Fruit fly (Drosophila melanogaster) whole organism: ENCODE results near the gene Rilpl.

Experiments used
- CG8478 ChIP-seq: fragments of >200 bp; optimal IDR thresholded peaks from 2 replicates; lab custom pipeline; 2018; ENCODE audit warnings: inconsistent platforms
- Dll ChIP-seq: fragments of >200 bp; optimal IDR thresholded peaks from 2 replicates; lab custom pipeline; 2017
- EcR ChIP-seq, 2 experiments: fragments of >200 bp; optimal IDR thresholded peaks; 2 replicates each; lab custom pipeline; 2017; ENCODE audit warnings: missing biosample characterization in 2 of 2, missing genetic modification characterization in 2 of 2, missing genetic modification reagents in 2 of 2
- pan ChIP-seq: fragments of >200 bp; optimal IDR thresholded peaks from 2 replicates; lab custom pipeline; 2017
- psq ChIP-seq: fragments of >200 bp; optimal IDR thresholded peaks from 2 replicates; lab custom pipeline; 2017
- usp ChIP-seq: fragments of >200 bp; optimal IDR thresholded peaks from 2 replicates; lab custom pipeline; 2017; ENCODE audit warnings: missing biosample characterization, missing genetic modification characterization, mixed read lengths

Gene Rilpl

DNA sequence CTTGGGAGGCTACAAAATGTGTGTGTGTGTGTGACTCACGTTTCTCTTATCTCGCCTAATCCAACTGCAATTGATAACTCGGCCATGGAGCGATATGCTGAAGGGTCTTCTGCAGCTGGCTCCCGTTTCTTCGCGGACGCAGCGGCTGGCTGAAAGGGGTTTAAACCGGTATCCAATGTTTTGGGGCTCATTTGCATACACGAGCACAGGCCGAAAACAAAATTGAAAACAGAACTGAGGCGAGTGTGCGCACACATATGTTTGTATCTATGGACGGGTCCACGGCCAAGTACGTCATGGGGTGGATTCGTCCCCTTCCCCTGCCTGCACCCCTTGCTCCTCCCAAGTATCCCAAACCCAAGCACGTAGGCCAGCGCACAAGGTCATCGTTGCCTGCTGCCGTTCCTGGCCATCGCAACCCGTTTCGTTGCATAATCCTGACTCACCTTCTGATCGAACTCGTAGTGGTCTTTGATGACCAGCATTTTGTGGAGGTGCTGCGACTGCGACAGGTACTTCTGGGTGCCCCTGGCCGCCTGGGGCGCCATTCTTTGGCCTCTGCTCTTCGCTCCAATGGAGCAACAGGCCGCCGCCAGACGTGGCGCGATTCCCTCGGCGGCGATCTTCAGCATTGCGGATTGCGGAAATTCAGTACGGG lies 13.0 kb upstream of the Rilpl start:
- no peak for TF ChIP-seq usp (GFP tag; lab: Kevin White, UChicago)
- TF ChIP-seq CG8478 = no peak
- TF ChIP-seq psq (lab: Kevin White, UChicago) = no peak
- TF ChIP-seq Dll = no peak
- TF ChIP-seq EcR (GFP tag; optimal IDR thresholded peaks at IDR 0.05; lab: Kevin White, UChicago) = no peak
- TF ChIP-seq pan (lab: Kevin White, UChicago) = no peak

DNA sequence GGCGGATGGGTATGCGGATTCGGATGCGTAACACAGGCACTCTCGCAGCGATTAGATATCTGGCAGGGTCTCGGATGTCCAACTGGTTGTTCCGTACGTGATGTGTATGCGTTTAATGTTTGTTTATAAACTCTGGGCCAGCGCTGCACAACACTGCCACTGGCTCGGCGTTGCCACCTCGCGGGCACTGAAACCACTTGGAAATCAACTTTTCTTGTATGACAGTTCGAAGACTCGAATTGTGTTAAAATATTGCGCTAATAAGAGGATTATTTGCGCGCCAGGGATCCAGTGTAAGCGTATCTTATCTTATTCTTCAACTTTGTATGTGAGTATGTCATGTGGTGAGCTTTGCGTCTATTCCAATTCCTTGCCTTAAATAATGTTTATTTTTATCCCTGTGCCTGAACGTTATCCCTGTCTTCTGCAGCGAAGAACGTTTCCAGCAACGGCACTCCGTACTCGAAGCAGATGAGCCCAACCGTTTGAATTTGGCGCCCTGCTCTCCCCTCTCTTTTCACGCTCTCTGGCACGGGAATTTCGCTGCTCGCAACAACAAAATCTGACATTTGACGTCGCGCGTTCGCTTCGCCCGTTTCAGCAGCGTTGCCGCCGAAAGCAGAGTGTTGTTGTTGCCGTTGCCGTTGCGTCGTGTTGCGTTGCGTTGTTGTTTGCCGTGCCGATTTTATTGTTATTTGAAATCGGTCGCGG lies 12.3 kb upstream of the Rilpl start, which contains the start of the genes CG3719 and CG32813:
Gene CG3719 (minus strand): TSS at position 131 of the 711 bp plus-strand sequence.
Gene CG32813 (plus strand): TSS at position 565 of the 711 bp plus-strand sequence.
- TF ChIP-seq Dll (peak; percentile 4), CG8478 (no peak)

DNA sequence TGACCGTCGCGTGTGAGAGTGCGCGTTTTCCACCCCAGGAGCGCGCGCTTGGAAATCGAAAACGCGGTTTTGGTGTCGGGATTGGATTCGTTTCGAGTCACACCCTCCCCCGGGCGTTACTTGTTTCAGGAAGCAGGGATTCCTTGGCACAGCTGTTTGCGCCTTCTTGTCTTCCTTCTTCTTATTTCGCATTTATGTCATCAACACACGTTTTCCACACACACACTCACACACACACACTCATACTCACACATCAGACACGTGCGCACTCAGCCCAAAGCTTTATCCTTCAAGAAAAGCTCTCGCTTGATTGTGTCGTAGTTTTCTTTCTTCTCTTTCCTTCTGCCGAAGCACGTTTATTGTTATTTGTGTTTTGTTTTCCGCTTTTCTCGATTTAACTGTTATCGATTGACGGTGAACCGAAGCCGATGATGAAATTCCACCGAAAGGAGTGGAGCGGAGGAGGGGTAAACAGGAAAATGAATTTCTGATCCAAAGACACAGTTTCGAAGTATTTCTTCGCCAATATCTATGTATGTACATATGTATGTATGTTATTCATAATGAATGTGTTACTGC lies 11.4 kb upstream of the Rilpl start:
- TF ChIP-seq psq (lab: Kevin White, UChicago) (no peak), Dll (no peak), pan (lab: Kevin White, UChicago) (no peak), CG8478 (no peak), EcR (GFP tag; optimal IDR thresholded peaks at IDR 0.05; lab: Kevin White, UChicago) (no peak), usp (GFP tag; lab: Kevin White, UChicago) (no peak)

DNA sequence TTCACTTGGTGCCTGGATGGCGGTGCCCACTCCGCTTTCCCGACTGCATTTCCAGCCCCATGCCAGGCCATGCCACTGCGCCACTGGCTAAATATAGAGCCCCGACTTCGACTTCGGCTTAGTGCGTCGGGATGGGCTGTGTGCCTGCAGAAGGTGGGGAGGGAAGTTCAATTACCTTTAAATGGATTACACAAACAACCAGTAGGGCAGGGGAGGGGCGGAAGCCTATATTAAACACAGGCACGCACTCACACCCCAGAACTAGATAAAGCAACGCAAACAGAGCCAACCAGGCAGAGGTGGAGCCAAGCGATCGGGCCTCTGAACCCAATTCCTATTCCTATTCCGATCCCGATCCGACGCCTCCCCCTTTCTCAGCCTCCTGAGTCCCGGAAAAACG lies 10.4 kb upstream of the Rilpl start:
- no peak for TF ChIP-seq psq (lab: Kevin White, UChicago)
- TF ChIP-seq pan (lab: Kevin White, UChicago) = no peak
- TF ChIP-seq EcR (GFP tag; optimal IDR thresholded peaks at IDR 0.05; lab: Kevin White, UChicago) = no peak
- TF ChIP-seq usp (GFP tag; lab: Kevin White, UChicago) = no peak
- no peak for TF ChIP-seq Dll
- TF ChIP-seq CG8478 = no peak

DNA sequence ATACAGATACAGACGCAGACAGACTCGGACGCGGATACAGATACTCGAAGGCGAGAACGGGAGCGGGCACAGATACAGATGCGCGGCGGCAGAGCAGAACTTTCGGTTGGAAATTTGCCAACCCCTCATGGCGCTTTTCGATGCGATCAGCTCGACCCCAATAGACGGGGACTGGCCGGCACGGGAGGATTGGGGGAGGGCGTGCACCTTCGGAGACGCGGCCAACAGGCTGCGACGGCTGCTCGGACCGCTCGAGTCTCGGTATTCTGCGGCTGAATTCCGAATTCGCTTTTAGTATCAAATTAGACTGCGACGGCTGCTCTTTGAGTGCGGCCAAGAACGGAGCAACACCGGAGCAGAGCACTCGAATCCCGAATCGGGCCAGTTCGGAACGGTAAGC lies 8.6 kb upstream of the Rilpl start:
- TF ChIP-seq pan (lab: Kevin White, UChicago) = no peak
- TF ChIP-seq Dll = no peak
- no peak for TF ChIP-seq psq (lab: Kevin White, UChicago)
- no peak for TF ChIP-seq CG8478
- no peak for TF ChIP-seq usp (GFP tag; lab: Kevin White, UChicago)
- TF ChIP-seq EcR (GFP tag; optimal IDR thresholded peaks at IDR 0.05; lab: Kevin White, UChicago) = no peak

DNA sequence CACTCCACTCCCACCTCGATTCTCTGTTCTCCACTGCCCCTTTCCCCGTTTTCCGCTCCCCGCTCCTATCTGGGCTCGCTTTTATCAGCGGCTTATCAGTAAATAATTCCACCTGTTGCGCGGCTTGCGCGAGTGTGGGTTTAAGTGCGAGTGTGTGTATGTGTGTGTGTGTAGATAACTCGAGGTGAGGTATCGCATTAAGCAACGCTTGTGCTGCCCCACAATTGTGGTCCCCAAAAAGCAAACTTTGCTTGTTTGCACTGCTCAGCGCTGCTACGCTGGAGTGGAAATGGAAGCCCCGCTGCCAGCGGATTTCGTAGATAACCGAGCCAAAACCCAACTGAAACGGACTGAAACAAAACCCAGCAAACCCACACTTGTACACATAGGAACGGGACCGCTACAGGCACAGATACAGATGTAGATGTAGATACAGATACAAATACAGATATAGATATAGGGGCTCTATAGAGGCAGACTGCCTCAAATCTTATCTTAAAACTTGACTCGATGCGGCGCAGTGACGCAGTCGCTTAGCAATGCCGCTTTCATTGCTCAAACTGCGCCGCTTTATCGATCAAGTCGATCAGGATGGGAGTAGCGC lies 5.6 kb upstream of the Rilpl start:
- TF ChIP-seq psq (lab: Kevin White, UChicago) (no peak), usp (GFP tag; lab: Kevin White, UChicago) (no peak), EcR (GFP tag; optimal IDR thresholded peaks at IDR 0.05; lab: Kevin White, UChicago) (no peak), Dll (no peak), CG8478 (no peak), pan (lab: Kevin White, UChicago) (no peak)

DNA sequence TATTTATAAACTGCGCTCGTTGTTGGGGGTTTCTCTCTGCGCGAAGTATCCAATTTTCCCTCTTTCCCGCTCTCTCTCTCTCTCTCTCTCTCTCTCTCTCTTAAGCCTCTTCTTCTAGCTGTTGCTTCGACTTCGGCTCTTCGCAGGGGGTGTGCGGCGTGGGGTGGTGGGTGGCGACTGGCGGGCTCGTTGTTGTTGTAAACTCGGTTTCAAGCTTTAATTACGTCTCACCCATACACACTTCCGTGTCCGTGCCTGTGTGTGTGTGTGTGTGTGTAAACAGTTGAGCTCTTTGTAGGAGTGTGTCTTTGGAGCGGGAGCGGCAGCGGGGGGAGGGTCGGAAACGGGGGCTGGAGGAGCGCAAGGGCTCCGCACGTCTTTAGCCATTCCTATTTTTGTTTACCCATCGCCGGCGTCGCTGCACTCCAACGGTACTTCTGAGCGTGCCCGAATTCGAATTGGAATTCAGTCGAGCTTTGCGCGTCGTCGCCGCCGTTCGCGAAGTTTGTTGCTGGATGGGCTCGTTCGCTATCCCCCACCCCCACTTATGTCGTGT lies 4.6 kb upstream of the Rilpl start:
- TF ChIP-seq EcR (GFP tag; optimal IDR thresholded peaks at IDR 0.05; lab: Kevin White, UChicago) = no peak
- peak; percentile 90 for TF ChIP-seq Dll

DNA sequence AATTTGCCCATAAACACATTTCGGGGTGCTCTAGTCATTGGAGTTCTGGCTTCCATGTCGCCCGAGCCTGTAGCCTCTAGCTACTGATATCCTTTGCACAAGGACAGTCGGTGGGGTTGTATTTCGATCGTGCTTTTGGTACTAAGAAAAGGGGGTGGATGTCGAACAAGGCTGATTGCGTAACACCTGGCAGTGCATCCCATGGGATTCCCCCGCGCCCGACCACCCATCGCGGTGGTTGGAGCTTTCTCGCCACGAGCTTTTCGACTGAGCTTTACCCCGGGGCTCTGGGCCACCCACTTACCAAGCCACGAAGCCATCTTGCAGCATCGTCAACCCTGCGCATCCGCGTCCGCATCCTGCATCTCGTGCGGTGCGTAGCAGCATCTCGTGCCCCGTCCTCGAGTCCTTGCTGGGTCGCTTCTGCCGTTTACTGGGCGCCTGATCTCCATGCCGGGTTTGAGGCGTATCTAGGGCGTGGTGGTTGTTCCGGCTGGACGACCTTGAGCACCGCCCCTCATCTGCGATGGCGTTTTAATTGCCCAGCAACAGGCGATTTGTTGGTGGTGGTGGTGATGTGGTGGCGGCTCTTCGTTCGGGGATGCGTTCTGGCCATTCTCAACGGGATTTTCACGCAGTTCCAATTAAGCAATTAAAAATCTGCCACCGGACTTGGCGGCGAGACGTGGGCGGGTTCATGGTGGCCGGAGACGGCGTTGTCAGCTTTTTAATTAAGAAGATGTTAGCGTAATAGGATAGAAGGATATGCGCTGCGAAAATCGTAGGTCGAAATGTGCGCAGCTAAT lies 5.0 kb downstream of the Rilpl start:
- TF ChIP-seq pan (lab: Kevin White, UChicago) = no peak
- TF ChIP-seq psq (lab: Kevin White, UChicago) = no peak
- TF ChIP-seq Dll = no peak
- TF ChIP-seq usp (GFP tag; lab: Kevin White, UChicago) = no peak
- TF ChIP-seq EcR (GFP tag; optimal IDR thresholded peaks at IDR 0.05; lab: Kevin White, UChicago) = no peak
- TF ChIP-seq CG8478 = no peak

DNA sequence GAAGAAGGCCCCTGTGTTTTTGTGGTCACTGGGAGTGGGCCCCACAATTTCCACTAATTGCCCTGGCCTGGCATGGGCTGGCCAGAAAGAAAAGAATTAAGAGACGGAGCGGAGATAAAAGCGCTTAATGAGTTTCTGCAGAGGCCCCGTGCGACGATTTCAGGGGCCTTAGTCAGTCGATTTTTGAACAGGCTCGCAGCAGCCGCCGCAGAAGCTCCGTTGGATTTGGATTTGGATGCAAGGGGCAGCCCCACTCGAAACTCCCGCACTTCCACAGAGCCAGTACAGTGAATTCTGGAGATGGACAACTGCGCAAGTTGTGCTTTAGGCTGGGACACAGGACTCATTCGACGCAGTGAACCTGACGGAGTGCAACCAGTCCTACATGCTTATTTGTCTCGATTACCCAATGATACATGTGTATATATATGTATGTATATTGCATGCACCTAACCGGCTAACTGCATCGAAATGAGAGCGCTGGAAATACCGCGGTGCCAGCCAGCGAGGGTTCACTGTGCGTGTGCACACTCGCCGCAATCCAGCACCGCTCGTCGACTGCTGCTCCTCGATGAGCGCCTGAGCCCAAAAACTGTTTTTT lies 5.7 kb downstream of the Rilpl start:
- TF ChIP-seq psq (lab: Kevin White, UChicago) = no peak
- no peak for TF ChIP-seq pan (lab: Kevin White, UChicago)
- no peak for TF ChIP-seq usp (GFP tag; lab: Kevin White, UChicago)
- no peak for TF ChIP-seq CG8478
- no peak for TF ChIP-seq Dll
- no peak for TF ChIP-seq EcR (GFP tag; optimal IDR thresholded peaks at IDR 0.05; lab: Kevin White, UChicago)

DNA sequence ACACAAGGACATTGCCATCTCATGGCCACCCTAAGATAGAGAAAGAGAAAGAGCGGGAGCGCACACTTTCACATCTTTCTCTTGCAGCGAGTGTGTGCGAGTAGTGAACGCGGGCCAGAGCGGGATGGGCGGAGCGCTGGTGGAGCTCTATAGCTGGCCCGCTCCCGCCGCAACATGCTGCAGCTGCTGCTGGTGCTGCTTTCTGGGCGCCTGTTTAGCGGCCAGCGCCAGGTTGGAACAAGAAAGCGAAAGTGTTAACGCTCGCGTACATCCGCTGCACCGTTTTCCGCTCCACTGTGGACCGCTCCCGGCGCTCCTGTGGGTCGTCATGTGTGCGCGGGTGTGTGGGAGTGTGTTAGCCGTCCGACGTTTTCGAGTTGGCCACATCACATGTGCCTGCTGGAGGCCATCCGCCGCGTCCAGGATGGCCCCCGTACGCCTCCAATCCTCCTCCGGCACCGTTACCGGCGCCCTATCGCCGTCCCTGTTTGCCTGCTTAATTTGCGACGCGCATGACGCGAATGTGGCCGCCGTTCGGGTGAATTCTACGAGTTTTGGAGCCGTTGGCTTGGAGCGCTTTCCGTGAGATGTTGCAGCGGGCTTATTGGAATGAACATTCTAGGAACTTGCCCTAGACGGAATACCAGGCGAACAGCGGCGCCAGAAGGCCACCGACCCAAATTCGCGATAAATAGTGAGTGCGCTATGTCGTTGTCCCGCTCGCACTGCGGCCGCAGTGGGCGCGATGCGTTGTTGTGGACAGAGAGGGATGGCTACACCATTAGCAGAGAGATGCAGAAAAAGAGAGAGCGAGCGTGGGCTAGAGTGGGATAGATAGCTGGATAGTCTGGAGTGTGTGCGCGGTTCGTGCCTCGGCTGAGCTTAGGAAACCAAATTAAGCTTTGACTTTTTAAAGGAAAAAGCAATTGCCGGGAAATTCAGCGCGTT lies 6.5 kb downstream of the Rilpl start:
- TF ChIP-seq EcR (GFP tag; optimal IDR thresholded peaks at IDR 0.05; lab: Kevin White, UChicago) (no peak), CG8478 (peak; percentile 95), Dll (peak; percentile 53), psq (lab: Kevin White, UChicago) (no peak), pan (lab: Kevin White, UChicago) (no peak), usp (GFP tag; lab: Kevin White, UChicago) (no peak)
